Fruit fly (Drosophila melanogaster) whole organism, wandering third instar larva: ENCODE data around the gene Miox.

Source experiments
- GATAd ChIP-seq: sonication (Bioruptor generic); optimal IDR thresholded peaks from 2 replicates; lab custom pipeline; 2016; ENCODE audit warnings: missing biosample characterization, missing genetic modification characterization
- woc ChIP-seq: sonication (Bioruptor generic); optimal IDR thresholded peaks from 2 replicates; lab custom pipeline; 2016; ENCODE audit warnings: missing biosample characterization, mild to moderate bottlenecking, missing genetic modification characterization

dm6 chr3L:12138113-12138899 lies 46.5 kb upstream of the Miox start, which contains the start of the genes ND-SGDH and RhoGAP68F:
- TF ChIP-seq woc (GFP tag; lab: Kevin White, UChicago) (peak; percentile 81), GATAd (peak; percentile 55)
